Worm (Caenorhabditis elegans): Measurements from ENCODE around the gene C06A1.7.

DNA sequence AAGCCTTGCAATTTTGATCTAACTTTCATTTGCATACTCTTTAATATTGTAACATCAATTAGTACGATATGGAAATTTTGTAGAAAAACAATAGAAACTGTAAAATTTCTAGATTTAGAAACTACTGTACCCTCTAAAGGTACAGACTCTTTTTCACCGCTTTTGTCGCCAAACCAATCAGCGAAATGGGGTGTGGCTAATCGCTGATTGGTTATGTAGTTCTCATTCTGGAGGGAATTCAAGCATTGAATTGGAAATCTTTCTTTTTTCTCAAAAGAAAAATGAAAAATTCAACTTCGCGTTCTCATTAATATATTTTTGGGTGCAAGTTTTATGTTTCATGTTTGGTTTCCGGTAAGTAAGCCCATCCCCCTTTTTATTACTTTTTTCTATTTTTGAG lies 38.9 kb downstream of the C06A1.7 start:
- TF ChIP-seq tbx-37 (GFP tag; conservative IDR thresholded peaks at IDR 0.05) (no peak), sea-1 (GFP tag; conservative IDR thresholded peaks at IDR 0.05) (no peak), aly-1 (tag; optimal IDR thresholded peaks at IDR 0.05) (no peak), B0310.2 (tag; optimal IDR thresholded peaks at IDR 0.05) (no peak), hmbx-1 (tag; optimal IDR thresholded peaks at IDR 0.05) (no peak), hnd-1 (tag; optimal IDR thresholded peaks at IDR 0.05) (no peak), ama-1 (optimal IDR thresholded peaks at IDR 0.05) (no peak), F13C5.2 (tag; optimal IDR thresholded peaks at IDR 0.05) (no peak), tra-4 (tag; optimal IDR thresholded peaks at IDR 0.05) (no peak), scrt-1 (GFP tag; IDR thresholded peaks at IDR 0.05) (no peak), hmg-4 (GFP tag; optimal IDR thresholded peaks at IDR 0.05) (no peak), flt-1 (GFP tag; IDR thresholded peaks at IDR 0.05) (no peak), pes-1 (GFP tag; IDR thresholded peaks at IDR 0.05) (no peak), ceh-13 (GFP tag; optimal IDR thresholded peaks at IDR 0.05) (no peak)

All from whole organism, early embryonic.